Worm (Caenorhabditis elegans) whole organism, L4 larva: ENCODE results near the gene gpr-1.
A peak's percentile ranks its signal among the peaks of the same experiment; 100 is the strongest.

ENCODE experiments used
- D1046.2 ChIP-seq: fragments of 200-800 bp; sonication (Bioruptor generic); IDR thresholded peaks from 2 replicates; pipeline ENCODE4 v1.3.6; 2022; ENCODE audit warnings: missing genetic modification characterization, missing compliant biosample characterization
- F10B5.3 ChIP-seq: sonication (generic microtip); optimal IDR thresholded peaks from 2 replicates; lab custom pipeline; 2016; ENCODE audit warnings: mild to moderate bottlenecking, missing genetic modification characterization, missing compliant biosample characterization
- F26F4.8 ChIP-seq: fragments of 200-800 bp; sonication (Bioruptor generic); conservative IDR thresholded peaks from 2 replicates; pipeline ENCODE4 v1.3.6; 2022; ENCODE audit warnings: missing genetic modification characterization, missing compliant biosample characterization
- F44E2.7 ChIP-seq: fragments of 200-800 bp; sonication (Bioruptor generic); IDR thresholded peaks from 2 replicates; pipeline ENCODE4 v2.1.2; 2022; ENCODE audit warnings: missing genetic modification characterization, missing compliant biosample characterization
- F49E8.2 ChIP-seq: sonication (generic microtip); optimal IDR thresholded peaks from 2 replicates; lab custom pipeline; 2016; ENCODE audit warnings: missing compliant biosample characterization, mild to moderate bottlenecking, missing genetic modification characterization, borderline replicate concordance
- R02D3.7 ChIP-seq: fragments of 150-350 bp; sonication (generic microtip); optimal IDR thresholded peaks from 3 replicates; lab custom pipeline; 2014; ENCODE audit warnings: missing biosample characterization, missing genetic modification characterization
- T26A8.4 ChIP-seq: fragments of 200-800 bp; sonication (Bioruptor generic); IDR thresholded peaks from 2 replicates; pipeline ENCODE4 v1.3.6; 2022; ENCODE audit warnings: missing genetic modification characterization, missing compliant biosample characterization
- ZK546.5 ChIP-seq, 2 experiments: sonication (generic microtip); optimal IDR thresholded peaks; 2 replicates each; lab custom pipeline; 2017; ENCODE audit warnings: missing biosample characterization in 2 of 2, missing genetic modification characterization in 2 of 2
- ama-1 ChIP-seq: fragments of 150-350 bp; optimal IDR thresholded peaks from 2 replicates; lab custom pipeline; 2014; ENCODE audit warnings: inconsistent platforms, mixed read lengths
- attf-4 ChIP-seq: sonication (generic microtip); optimal IDR thresholded peaks from 3 replicates; lab custom pipeline; 2017; ENCODE audit warnings: missing biosample characterization, missing genetic modification characterization
- ceh-20 ChIP-seq: fragments of 200-800 bp; sonication (Bioruptor generic); IDR thresholded peaks from 2 replicates; pipeline ENCODE4 v1.3.6; 2022; ENCODE audit warnings: missing genetic modification reagents, missing genetic modification characterization, missing compliant biosample characterization
- ceh-44 ChIP-seq: fragments of 200-800 bp; sonication (Bioruptor generic); IDR thresholded peaks from 2 replicates; pipeline ENCODE4 v1.3.6; 2022; ENCODE audit warnings: missing genetic modification reagents, missing genetic modification characterization, missing compliant biosample characterization
- ceh-62 ChIP-seq: sonication (generic microtip); optimal IDR thresholded peaks from 2 replicates; lab custom pipeline; 2017; ENCODE audit warnings: missing biosample characterization, missing genetic modification characterization
- ceh-82 ChIP-seq: sonication (generic microtip); optimal IDR thresholded peaks from 2 replicates; lab custom pipeline; 2017; ENCODE audit warnings: missing biosample characterization, missing genetic modification characterization
- ces-1 ChIP-seq: fragments of 150-350 bp; sonication (generic microtip); optimal IDR thresholded peaks from 4 replicates; lab custom pipeline; 2014; ENCODE audit warnings: missing biosample characterization, missing genetic modification reagents, missing genetic modification characterization
- daf-12 ChIP-seq: fragments of 150-350 bp; optimal IDR thresholded peaks from 2 replicates; lab custom pipeline; 2014; ENCODE audit warnings: missing biosample characterization, missing genetic modification reagents, missing genetic modification characterization
- daf-16 ChIP-seq, 3 experiments: sonication (generic microtip); optimal IDR thresholded peaks; 2 replicates each; lab custom pipeline; 2016 to 2017; ENCODE audit warnings: missing genetic modification characterization in 3 of 3, missing genetic modification reagents in 3 of 3, mild to moderate bottlenecking in 2 of 3, missing compliant biosample characterization in 2 of 3, missing biosample characterization in 1 of 3, moderate library complexity in 1 of 3
- daf-8 ChIP-seq: fragments of 200-800 bp; sonication (Bioruptor generic); IDR thresholded peaks from 2 replicates; pipeline ENCODE4 v1.3.6; 2022; ENCODE audit warnings: missing genetic modification characterization, missing compliant biosample characterization
- dmd-8 ChIP-seq: fragments of 200-800 bp; sonication (Bioruptor generic); IDR thresholded peaks from 2 replicates; pipeline ENCODE4 v1.3.6; 2022; ENCODE audit warnings: missing genetic modification characterization, missing compliant biosample characterization
- dpl-1 ChIP-seq: fragments of 150-350 bp; optimal IDR thresholded peaks from 2 replicates; lab custom pipeline; 2014; ENCODE audit warnings: missing biosample characterization, missing genetic modification reagents, missing genetic modification characterization
- dve-1 ChIP-seq: sonication (generic microtip); optimal IDR thresholded peaks from 2 replicates; lab custom pipeline; 2017; ENCODE audit warnings: antibody characterized with exemption, mild to moderate bottlenecking, missing genetic modification characterization, missing compliant biosample characterization; ENCODE audit not compliant: insufficient read depth
- fkh-10 ChIP-seq: fragments of 150-350 bp; optimal IDR thresholded peaks from 2 replicates; lab custom pipeline; 2014; ENCODE audit warnings: missing biosample characterization, missing genetic modification reagents, missing genetic modification characterization
- hlh-11 ChIP-seq: fragments of 200-800 bp; sonication (Bioruptor generic); optimal IDR thresholded peaks from 2 replicates; lab custom pipeline; 2018; ENCODE audit warnings: mild to moderate bottlenecking, missing genetic modification characterization, missing compliant biosample characterization
- hlh-30 ChIP-seq: sonication (generic microtip); optimal IDR thresholded peaks from 2 replicates; lab custom pipeline; 2017; ENCODE audit warnings: antibody characterized with exemption, mild to moderate bottlenecking, missing genetic modification characterization, missing compliant biosample characterization; ENCODE audit not compliant: insufficient read depth
- lin-15B ChIP-seq: fragments of 150-350 bp; sonication (generic microtip); optimal IDR thresholded peaks from 3 replicates; lab custom pipeline; 2014; ENCODE audit warnings: missing biosample characterization, missing genetic modification characterization
- lin-29 ChIP-seq: fragments of 200-800 bp; sonication (Bioruptor generic); IDR thresholded peaks from 2 replicates; pipeline ENCODE4 v1.3.6; 2022; ENCODE audit warnings: missing genetic modification reagents, missing genetic modification characterization, missing compliant biosample characterization
- lin-38 ChIP-seq: fragments of 200-800 bp; sonication (Bioruptor generic); IDR thresholded peaks from 2 replicates; pipeline ENCODE4 v1.3.6; 2022; ENCODE audit warnings: missing genetic modification reagents, missing genetic modification characterization, missing compliant biosample characterization
- lin-39 ChIP-seq: fragments of 150-350 bp; optimal IDR thresholded peaks from 2 replicates; lab custom pipeline; 2014; ENCODE audit warnings: missing biosample characterization, missing genetic modification reagents, missing genetic modification characterization
- madf-5 ChIP-seq, 2 experiments: fragments of 200-800 bp; sonication (Bioruptor generic); IDR thresholded peaks; 2 replicates each; pipeline ENCODE4 v1.3.6; 2022; ENCODE audit warnings: missing compliant biosample characterization in 2 of 2, missing genetic modification characterization in 2 of 2
- madf-9 ChIP-seq: fragments of 200-800 bp; sonication (Bioruptor generic); conservative IDR thresholded peaks from 2 replicates; pipeline ENCODE4 v1.3.6; 2022; ENCODE audit warnings: missing genetic modification reagents, missing genetic modification characterization, missing compliant biosample characterization
- mes-2 ChIP-seq: sonication (generic microtip); optimal IDR thresholded peaks from 2 replicates; lab custom pipeline; 2016; ENCODE audit warnings: missing genotype, mild to moderate bottlenecking, missing genetic modification characterization, missing compliant biosample characterization; ENCODE audit not compliant: poor library complexity, severe bottlenecking
- mxl-3 ChIP-seq: fragments of 200-800 bp; sonication (Bioruptor generic); optimal IDR thresholded peaks from 2 replicates; lab custom pipeline; 2018; ENCODE audit warnings: mild to moderate bottlenecking, missing genetic modification characterization, missing compliant biosample characterization
- nhr-102 ChIP-seq: sonication (generic microtip); optimal IDR thresholded peaks from 2 replicates; lab custom pipeline; 2016; ENCODE audit warnings: mild to moderate bottlenecking, missing genetic modification characterization, moderate library complexity, missing compliant biosample characterization
- nhr-237 ChIP-seq: sonication (generic microtip); optimal IDR thresholded peaks from 2 replicates; lab custom pipeline; 2017; ENCODE audit warnings: missing biosample characterization, missing genetic modification characterization
- nhr-25 ChIP-seq: sonication (generic microtip); optimal IDR thresholded peaks from 2 replicates; lab custom pipeline; 2017; ENCODE audit warnings: missing genetic modification characterization, mild to moderate bottlenecking, missing compliant biosample characterization, antibody characterized with exemption, moderate library complexity, borderline replicate concordance; ENCODE audit not compliant: insufficient read depth
- nhr-28 ChIP-seq: fragments of 150-350 bp; optimal IDR thresholded peaks from 2 replicates; lab custom pipeline; 2014; ENCODE audit warnings: missing biosample characterization, missing genetic modification characterization
- nhr-6 ChIP-seq: fragments of 150-350 bp; optimal IDR thresholded peaks from 2 replicates; lab custom pipeline; 2014; ENCODE audit warnings: missing biosample characterization, missing genetic modification characterization
- pha-4 ChIP-seq, 2 experiments: fragments of 150-350 bp in 1 of 2; fragments of 200-800 bp in 1 of 2; sonication (Bioruptor generic) in 1 of 2; IDR thresholded peaks in 1 of 2; optimal IDR thresholded peaks in 1 of 2; 2 replicates each; pipeline versions ENCODE4 v1.3.6 to Lab custom; 2014 to 2022; ENCODE audit warnings: missing genetic modification characterization in 2 of 2, missing genetic modification reagents in 2 of 2, missing biosample characterization in 1 of 2, missing compliant biosample characterization in 1 of 2
- php-3 ChIP-seq: fragments of 200-800 bp; sonication (Bioruptor generic); IDR thresholded peaks from 2 replicates; pipeline ENCODE4 v1.3.6; 2022; ENCODE audit warnings: missing genetic modification reagents, missing genetic modification characterization, missing compliant biosample characterization
- rbr-2 ChIP-seq: sonication (generic microtip); optimal IDR thresholded peaks from 2 replicates; lab custom pipeline; 2016; ENCODE audit warnings: missing genotype, missing genetic modification characterization, missing compliant biosample characterization
- sdz-12 ChIP-seq: fragments of 200-800 bp; sonication (Bioruptor generic); optimal IDR thresholded peaks from 2 replicates; lab custom pipeline; 2018; ENCODE audit warnings: mild to moderate bottlenecking, missing genetic modification characterization, missing compliant biosample characterization
- skn-1 ChIP-seq: fragments of 150-350 bp; optimal IDR thresholded peaks from 2 replicates; lab custom pipeline; 2014; ENCODE audit warnings: missing biosample characterization, missing genetic modification characterization
- snpc-1.2 ChIP-seq: fragments of 200-800 bp; sonication (Bioruptor generic); IDR thresholded peaks from 2 replicates; pipeline ENCODE4 v1.3.6; 2022; ENCODE audit warnings: missing genetic modification reagents, missing genetic modification characterization, missing compliant biosample characterization
- spr-1 ChIP-seq: sonication (generic microtip); optimal IDR thresholded peaks from 2 replicates; lab custom pipeline; 2016; ENCODE audit warnings: mild to moderate bottlenecking, missing genetic modification characterization, missing compliant biosample characterization
- tra-1 ChIP-seq: fragments of 200-800 bp; sonication (Bioruptor generic); IDR thresholded peaks from 2 replicates; pipeline ENCODE4 v1.3.6; 2022; ENCODE audit warnings: missing genetic modification reagents, missing genetic modification characterization, missing compliant biosample characterization
- unc-62 ChIP-seq, 3 experiments: fragments of 150-350 bp in 1 of 3; sonication (generic microtip); optimal IDR thresholded peaks in 2 of 3; peaks in 1 of 3; 1 replicate in 1 of 3; 2 replicates in 2 of 3; lab custom pipeline; 2014 to 2017; ENCODE audit warnings: missing biosample characterization in 3 of 3, missing genetic modification characterization in 3 of 3, missing genetic modification reagents in 3 of 3, missing genotype in 1 of 3
- zfp-2 ChIP-seq: sonication (generic microtip); optimal IDR thresholded peaks from 2 replicates; lab custom pipeline; 2016; ENCODE audit warnings: mild to moderate bottlenecking, missing genetic modification characterization, missing compliant biosample characterization
- zip-2 ChIP-seq: fragments of 150-350 bp; optimal IDR thresholded peaks from 2 replicates; lab custom pipeline; 2014; ENCODE audit warnings: missing biosample characterization, missing genetic modification characterization

gpr-1 gene

ce11 chrIII:8650235-8650817 lies 21.6 kb downstream of the gpr-1 start, which contains the start of gene flp-23 (continued):
- no peak for TF ChIP-seq F10B5.3 (tag; lab: Kevin White, UChicago)
- TF ChIP-seq madf-5 (GFP tag; IDR thresholded peaks at IDR 0.05; lab: Robert Waterston, UW) = no peak
- TF ChIP-seq T26A8.4 = peak; percentile 12; the same call in 1 of the 2 replicates
- TF ChIP-seq ama-1 = no peak
- TF ChIP-seq rbr-2 = peak; percentile 35
- TF ChIP-seq F26F4.8 = peak; percentile 68; the same call in 1 of the 2 replicates
- TF ChIP-seq tra-1 (GFP tag; lab: Robert Waterston, UW) = peak; percentile 44; the same call in 1 of the 2 replicates
- no peak for TF ChIP-seq dpl-1
- peak; percentile 73 for TF ChIP-seq mes-2 (tag; lab: Kevin White, UChicago)
- TF ChIP-seq ZK546.5 (tag; optimal IDR thresholded peaks at IDR 0.05; lab: Kevin White, UChicago) = no peak
- no peak for TF ChIP-seq nhr-6
- no peak for TF ChIP-seq php-3 (GFP tag; lab: Robert Waterston, UW)
- 0 out of 2 replicates have a peak, but pooled peaks have one; percentile 9 for TF ChIP-seq ceh-20
- no peak for TF ChIP-seq lin-39 (tag; lab: Kevin White, UChicago)
- no peak for TF ChIP-seq F44E2.7 (GFP tag; lab: Robert Waterston, UW)
- no peak for TF ChIP-seq zip-2
- no peak for TF ChIP-seq skn-1
- no peak for TF ChIP-seq zfp-2 (tag; lab: Kevin White, UChicago)
- TF ChIP-seq ceh-62 = no peak
- TF ChIP-seq lin-29 (GFP tag; lab: Robert Waterston, UW) = no peak
- no peak for TF ChIP-seq nhr-102
- no peak for TF ChIP-seq nhr-237 (tag; lab: Kevin White, UChicago)
- TF ChIP-seq unc-62 (GFP tag; optimal IDR thresholded peaks at IDR 0.05 in 1 of 2; lab: Kevin White, UChicago) = peak in 1 of 2 experiments; percentile 58
- TF ChIP-seq unc-62 (tag; optimal IDR thresholded peaks at IDR 0.05; lab: Kevin White, UChicago) = no peak
- no peak for TF ChIP-seq lin-15B (tag; lab: Kevin White, UChicago)
- peak in 1 of 2 experiments; percentile 18 for TF ChIP-seq daf-16 (GFP tag; optimal IDR thresholded peaks at IDR 0.05; lab: Kevin White, UChicago)
- TF ChIP-seq daf-16 (tag; optimal IDR thresholded peaks at IDR 0.05; lab: Kevin White, UChicago) = peak; percentile 26
- TF ChIP-seq nhr-25 (tag; lab: Kevin White, UChicago) = no peak
- no peak for TF ChIP-seq snpc-1.2 (GFP tag; lab: Robert Waterston, UW)
- no peak for TF ChIP-seq mxl-3 (GFP tag; lab: Kevin White, UChicago)
- TF ChIP-seq sdz-12 = no peak
- no peak for TF ChIP-seq ceh-82 (tag; lab: Kevin White, UChicago)
- TF ChIP-seq ces-1 (GFP tag; lab: Kevin White, UChicago) = no peak
- TF ChIP-seq dve-1 = peak; percentile 2
- no peak for TF ChIP-seq spr-1 (tag; lab: Kevin White, UChicago)
- TF ChIP-seq pha-4 (GFP tag; IDR thresholded peaks at IDR 0.05; lab: Robert Waterston, UW) = peak; percentile 52; the same call in 1 of the 2 replicates
- TF ChIP-seq pha-4 (tag; optimal IDR thresholded peaks at IDR 0.05; lab: Kevin White, UChicago) = no peak
- peak; percentile 26; the same call in 1 of the 2 replicates for TF ChIP-seq ceh-44 (GFP tag; lab: Robert Waterston, UW)
- peak; percentile 31 for TF ChIP-seq hlh-11 (tag; lab: Kevin White, UChicago)
- no peak for TF ChIP-seq dmd-8
- no peak for TF ChIP-seq fkh-10 (GFP tag; lab: Kevin White, UChicago)
- peak; percentile 61 for TF ChIP-seq lin-38 (GFP tag; lab: Robert Waterston, UW)
- TF ChIP-seq daf-8 = no peak
- TF ChIP-seq attf-4 (tag; lab: Kevin White, UChicago) = no peak
- TF ChIP-seq R02D3.7 (tag; lab: Kevin White, UChicago) = no peak
- TF ChIP-seq F49E8.2 (tag; lab: Kevin White, UChicago) = no peak
- 0 out of 2 replicates have a peak, but pooled peaks have one; percentile 58 for TF ChIP-seq D1046.2 (GFP tag; lab: Robert Waterston, UW)
- TF ChIP-seq hlh-30 = peak; percentile 40
- no peak for TF ChIP-seq daf-12
- no peak for TF ChIP-seq nhr-28 (tag; lab: Kevin White, UChicago)
- 0 out of 2 replicates have a peak, but pooled peaks have one; percentile 27 for TF ChIP-seq madf-9 (GFP tag; lab: Robert Waterston, UW)
